Worm (Caenorhabditis elegans) whole organism, mixed stage, embryonic: ENCODE data around the gene F12D9.2.

Experiments used
- M03D4.4 ChIP-seq: sonication (generic microtip); optimal IDR thresholded peaks from 2 replicates; lab custom pipeline; 2017; ENCODE audit warnings: mild to moderate bottlenecking, missing genetic modification characterization, missing compliant biosample characterization
- bed-3 ChIP-seq: fragments of 200-800 bp; sonication (Bioruptor generic); optimal IDR thresholded peaks from 3 replicates; lab custom pipeline; 2018; ENCODE audit warnings: mild to moderate bottlenecking, missing genetic modification characterization, moderate library complexity, missing compliant biosample characterization
- ceh-39 ChIP-seq: fragments of 150-350 bp; optimal IDR thresholded peaks from 2 replicates; lab custom pipeline; 2014; ENCODE audit warnings: missing biosample characterization, missing genetic modification characterization
- ceh-43 ChIP-seq: fragments of 200-800 bp; sonication (Bioruptor generic); optimal IDR thresholded peaks from 2 replicates; lab custom pipeline; 2018; ENCODE audit warnings: mild to moderate bottlenecking, missing genetic modification characterization, moderate library complexity, missing compliant biosample characterization
- ceh-83 ChIP-seq: fragments of 200-800 bp; sonication (Bioruptor generic); optimal IDR thresholded peaks from 2 replicates; lab custom pipeline; 2018; ENCODE audit warnings: mild to moderate bottlenecking, missing genetic modification characterization, missing compliant biosample characterization
- ces-1 ChIP-seq: fragments of 150-350 bp; optimal IDR thresholded peaks from 2 replicates; lab custom pipeline; 2014; ENCODE audit warnings: missing biosample characterization, missing genetic modification reagents, missing genetic modification characterization
- cnd-1 ChIP-seq: fragments of 200-800 bp; sonication (Bioruptor generic); optimal IDR thresholded peaks from 2 replicates; lab custom pipeline; 2018; ENCODE audit warnings: mild to moderate bottlenecking, missing genetic modification characterization, missing compliant biosample characterization
- drap-1 ChIP-seq: fragments of 200-800 bp; sonication (Bioruptor generic); optimal IDR thresholded peaks from 3 replicates; lab custom pipeline; 2018; ENCODE audit warnings: mild to moderate bottlenecking, missing genetic modification characterization, missing compliant biosample characterization
- elt-1 ChIP-seq: sonication (generic microtip); optimal IDR thresholded peaks from 2 replicates; lab custom pipeline; 2017; ENCODE audit warnings: missing genetic modification characterization, mild to moderate bottlenecking, missing compliant biosample characterization, antibody characterized with exemption, moderate library complexity, borderline replicate concordance; ENCODE audit not compliant: insufficient read depth
- flh-1 ChIP-seq: fragments of 200-800 bp; sonication (Bioruptor generic); optimal IDR thresholded peaks from 2 replicates; lab custom pipeline; 2018; ENCODE audit warnings: mild to moderate bottlenecking, missing genetic modification characterization, moderate library complexity, missing compliant biosample characterization
- ham-2 ChIP-seq: fragments of 200-800 bp; sonication (Bioruptor generic); optimal IDR thresholded peaks from 2 replicates; lab custom pipeline; 2018; ENCODE audit warnings: mild to moderate bottlenecking, missing genetic modification characterization, missing compliant biosample characterization
- hlh-1 ChIP-seq: fragments of 150-350 bp; optimal IDR thresholded peaks from 2 replicates; lab custom pipeline; 2014; ENCODE audit warnings: missing biosample characterization, missing genetic modification reagents, missing genetic modification characterization
- lin-13 ChIP-seq: fragments of 150-350 bp; optimal IDR thresholded peaks from 2 replicates; lab custom pipeline; 2014; ENCODE audit warnings: missing biosample characterization, missing genetic modification characterization
- lin-32 ChIP-seq: fragments of 200-800 bp; sonication (Bioruptor generic); optimal IDR thresholded peaks from 2 replicates; lab custom pipeline; 2018; ENCODE audit warnings: mild to moderate bottlenecking, missing genetic modification characterization, missing compliant biosample characterization
- lsy-2 ChIP-seq: fragments of 150-350 bp; optimal IDR thresholded peaks from 2 replicates; lab custom pipeline; 2014; ENCODE audit warnings: missing biosample characterization, missing genetic modification characterization
- mab-5 ChIP-seq: fragments of 150-350 bp; optimal IDR thresholded peaks from 2 replicates; lab custom pipeline; 2014; ENCODE audit warnings: missing biosample characterization, missing genetic modification characterization
- mep-1 ChIP-seq: fragments of 150-350 bp; optimal IDR thresholded peaks from 2 replicates; lab custom pipeline; 2017; ENCODE audit warnings: missing biosample characterization, missing genetic modification reagents, missing genetic modification characterization, inconsistent platforms
- mls-2 ChIP-seq: sonication (generic microtip); optimal IDR thresholded peaks from 2 replicates; lab custom pipeline; 2016; ENCODE audit warnings: mild to moderate bottlenecking, missing genetic modification characterization, moderate library complexity, missing compliant biosample characterization
- nhr-12 ChIP-seq: fragments of 150-350 bp; optimal IDR thresholded peaks from 2 replicates; lab custom pipeline; 2014; ENCODE audit warnings: missing biosample characterization, missing genetic modification characterization
- nhr-2 ChIP-seq: fragments of 150-350 bp; optimal IDR thresholded peaks from 2 replicates; lab custom pipeline; 2014; ENCODE audit warnings: missing biosample characterization, missing genetic modification characterization
- nhr-237 ChIP-seq: fragments of 150-350 bp; optimal IDR thresholded peaks from 2 replicates; lab custom pipeline; 2014; ENCODE audit warnings: missing biosample characterization, missing genetic modification characterization
- nhr-28 ChIP-seq: fragments of 150-350 bp; optimal IDR thresholded peaks from 2 replicates; lab custom pipeline; 2014; ENCODE audit warnings: missing biosample characterization, missing genetic modification characterization
- nhr-76 ChIP-seq: sonication (generic microtip); optimal IDR thresholded peaks from 2 replicates; lab custom pipeline; 2017; ENCODE audit warnings: missing biosample characterization, missing genetic modification characterization
- pha-4 ChIP-seq: fragments of 150-350 bp; optimal IDR thresholded peaks from 2 replicates; lab custom pipeline; 2018; ENCODE audit warnings: missing biosample characterization, missing genetic modification reagents, missing genetic modification characterization
- sem-2 ChIP-seq: fragments of 200-800 bp; sonication (Bioruptor generic); optimal IDR thresholded peaks from 2 replicates; lab custom pipeline; 2018; ENCODE audit warnings: mild to moderate bottlenecking, missing genetic modification characterization, missing compliant biosample characterization
- snpc-4 ChIP-seq: fragments of 150-350 bp; optimal IDR thresholded peaks from 2 replicates; lab custom pipeline; 2014; ENCODE audit warnings: missing biosample characterization, missing genetic modification characterization
- sptf-1 ChIP-seq: sonication (generic microtip); optimal IDR thresholded peaks from 2 replicates; lab custom pipeline; 2017; ENCODE audit warnings: mild to moderate bottlenecking, missing genetic modification characterization, moderate library complexity, missing compliant biosample characterization
- tbx-8 ChIP-seq: fragments of 200-800 bp; sonication (Bioruptor generic); optimal IDR thresholded peaks from 2 replicates; lab custom pipeline; 2018; ENCODE audit warnings: mild to moderate bottlenecking, missing genetic modification characterization, moderate library complexity, missing compliant biosample characterization
- unc-120 ChIP-seq: sonication (generic microtip); optimal IDR thresholded peaks from 2 replicates; lab custom pipeline; 2017; ENCODE audit warnings: missing genetic modification characterization, missing compliant biosample characterization; ENCODE audit not compliant: poor library complexity, severe bottlenecking
- unc-39 ChIP-seq: fragments of 150-350 bp; optimal IDR thresholded peaks from 2 replicates; lab custom pipeline; 2014; ENCODE audit warnings: missing biosample characterization, missing genetic modification characterization
- unc-62 ChIP-seq: fragments of 150-350 bp; optimal IDR thresholded peaks from 2 replicates; lab custom pipeline; 2014; ENCODE audit warnings: missing biosample characterization, missing genetic modification reagents, missing genetic modification characterization
- zip-8 ChIP-seq: fragments of 150-350 bp; optimal IDR thresholded peaks from 2 replicates; lab custom pipeline; 2014; ENCODE audit warnings: missing biosample characterization, missing genetic modification characterization
- ztf-11 ChIP-seq: fragments of 150-350 bp; optimal IDR thresholded peaks from 2 replicates; lab custom pipeline; 2014; ENCODE audit warnings: missing biosample characterization, missing genetic modification characterization

F12D9.2 gene

ce11 chrX:8659521-8659920 lies 12.6 kb upstream of the F12D9.2 start:
- TF ChIP-seq cnd-1 (tag; lab: Kevin White, UChicago) = no peak
- peak; percentile 77 for TF ChIP-seq ces-1
- TF ChIP-seq, all 35 proteins: peak for 1

DNA sequence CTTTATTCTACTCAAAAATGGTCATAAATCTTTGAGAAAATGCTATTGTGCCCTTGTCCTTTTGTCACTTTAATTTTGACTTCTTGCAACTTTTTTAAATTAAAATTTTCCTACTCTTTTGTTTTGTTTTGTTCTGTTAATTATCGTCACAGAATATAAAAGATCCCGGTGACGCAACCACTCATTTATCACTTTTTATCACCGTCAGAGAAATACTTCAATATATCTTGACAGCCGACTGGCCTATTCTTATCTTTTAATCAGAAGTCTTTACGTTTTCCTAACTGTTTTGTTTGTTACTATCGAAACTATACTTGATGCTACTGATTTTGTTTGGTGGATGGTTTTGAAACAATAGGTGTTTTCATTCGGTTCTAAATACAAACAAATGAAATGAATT lies 9.1 kb upstream of the F12D9.2 start:
- TF ChIP-seq hlh-1 (tag; lab: Kevin White, UChicago) = no peak
- TF ChIP-seq ceh-39 (tag; lab: Kevin White, UChicago) = no peak
- no peak for TF ChIP-seq lsy-2
- no peak for TF ChIP-seq nhr-2 (tag; lab: Kevin White, UChicago)
- no peak for TF ChIP-seq mep-1 (tag; lab: Kevin White, UChicago)
- no peak for TF ChIP-seq nhr-12
- TF ChIP-seq zip-8 (tag; lab: Kevin White, UChicago) = peak; percentile 2
- TF ChIP-seq flh-1 (GFP tag; lab: Kevin White, UChicago) = no peak
- TF ChIP-seq, all 35 proteins: peak for 1

DNA sequence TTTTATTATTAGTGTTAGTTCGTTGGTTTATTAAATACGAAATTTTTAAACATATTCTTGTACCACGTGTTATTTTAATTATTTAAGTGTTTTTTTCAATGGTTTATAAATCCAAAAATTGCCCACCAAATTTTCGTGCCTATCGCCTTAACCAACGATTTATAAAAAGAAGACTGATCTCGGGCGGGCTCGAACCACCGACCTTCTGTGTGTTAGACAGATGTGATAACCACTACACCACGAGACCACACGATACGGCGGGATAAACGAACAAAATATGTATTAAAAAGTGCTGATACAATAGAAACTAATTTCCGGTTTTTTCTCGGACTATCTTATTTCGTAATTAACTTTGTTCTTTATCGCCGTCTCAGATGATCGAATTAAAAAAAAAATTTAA lies 3.6 kb upstream of the F12D9.2 start:
- TF ChIP-seq ceh-83 = peak; percentile 61
- TF ChIP-seq M03D4.4 (tag; lab: Kevin White, UChicago) = no peak
- TF ChIP-seq cnd-1 (tag; lab: Kevin White, UChicago) = peak; percentile 42
- TF ChIP-seq unc-39 (tag; lab: Kevin White, UChicago) = no peak
- no peak for TF ChIP-seq mab-5 (tag; lab: Kevin White, UChicago)
- TF ChIP-seq flh-1 (GFP tag; lab: Kevin White, UChicago) = no peak
- no peak for TF ChIP-seq nhr-28 (tag; lab: Kevin White, UChicago)
- peak; percentile 15 for TF ChIP-seq ceh-43 (GFP tag; lab: Kevin White, UChicago)
- TF ChIP-seq nhr-76 (tag; lab: Kevin White, UChicago) = no peak
- peak; percentile 8 for TF ChIP-seq sem-2 (GFP tag; lab: Kevin White, UChicago)
- peak; percentile 8 for TF ChIP-seq drap-1 (GFP tag; lab: Kevin White, UChicago)
- no peak for TF ChIP-seq nhr-237 (tag; lab: Kevin White, UChicago)
- no peak for TF ChIP-seq sptf-1 (tag; lab: Kevin White, UChicago)
- no peak for TF ChIP-seq lin-13 (tag; lab: Kevin White, UChicago)
- no peak for TF ChIP-seq ham-2 (GFP tag; lab: Kevin White, UChicago)

DNA sequence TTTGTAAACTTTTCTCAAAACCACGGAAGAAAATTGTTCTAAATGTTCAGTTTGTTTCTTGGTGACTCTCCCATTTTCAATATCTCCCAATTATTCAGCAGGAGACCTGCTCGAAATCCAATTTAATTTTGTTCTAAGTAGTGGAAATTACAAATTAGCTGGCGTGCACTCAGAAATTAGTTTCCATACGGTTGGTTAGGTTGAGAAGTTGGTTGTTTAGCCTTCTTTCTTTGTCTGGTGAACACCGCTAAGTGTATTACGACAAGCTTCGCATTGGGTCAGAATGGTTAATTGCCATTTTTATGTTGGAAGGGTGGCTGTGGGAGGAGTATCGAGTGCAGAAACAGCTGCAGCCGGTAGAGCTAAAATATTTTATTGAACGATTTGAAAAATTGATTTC lies 1.7 kb upstream of the F12D9.2 start:
- TF ChIP-seq ces-1 = peak; percentile 97
- TF ChIP-seq nhr-76 (tag; lab: Kevin White, UChicago) = no peak

DNA sequence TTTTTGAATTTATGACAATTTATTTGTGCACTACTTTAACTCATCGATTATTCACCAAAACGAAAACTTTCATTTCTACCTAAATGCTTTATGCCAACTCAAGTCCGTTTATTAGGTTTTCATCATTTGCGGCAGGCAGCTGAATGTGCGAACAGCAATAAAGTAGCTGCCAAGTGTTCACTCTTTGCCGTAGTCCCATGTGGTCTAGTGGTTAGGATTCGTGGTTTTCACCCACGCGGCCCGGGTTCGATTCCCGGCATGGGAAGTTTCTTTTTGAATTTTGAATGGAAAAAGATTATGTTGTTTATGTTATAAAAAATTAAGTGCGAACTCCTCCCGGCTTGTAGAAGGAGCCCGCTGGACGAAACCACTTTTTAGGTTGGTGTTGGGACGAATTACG lies 610 bp downstream of the F12D9.2 start:
- TF ChIP-seq nhr-2 (tag; lab: Kevin White, UChicago) (no peak), lin-13 (tag; lab: Kevin White, UChicago) (no peak), ces-1 (peak; percentile 82), nhr-28 (tag; lab: Kevin White, UChicago) (no peak), ceh-83 (peak; percentile 89), unc-120 (peak; percentile 66), tbx-8 (peak; percentile 82), nhr-237 (tag; lab: Kevin White, UChicago) (no peak), snpc-4 (tag; lab: Kevin White, UChicago) (no peak), elt-1 (tag; lab: Kevin White, UChicago) (no peak), ham-2 (GFP tag; lab: Kevin White, UChicago) (peak; percentile 49), hlh-1 (tag; lab: Kevin White, UChicago) (no peak), lin-32 (GFP tag; lab: Kevin White, UChicago) (peak; percentile 44), sem-2 (GFP tag; lab: Kevin White, UChicago) (peak; percentile 64), ceh-39 (tag; lab: Kevin White, UChicago) (no peak), ztf-11 (tag; lab: Kevin White, UChicago) (no peak), drap-1 (GFP tag; lab: Kevin White, UChicago) (peak; percentile 80), sptf-1 (tag; lab: Kevin White, UChicago) (peak; percentile 89), nhr-76 (tag; lab: Kevin White, UChicago) (no peak), bed-3 (GFP tag; lab: Kevin White, UChicago) (peak; percentile 71), flh-1 (GFP tag; lab: Kevin White, UChicago) (peak; percentile 55), unc-62 (GFP tag; lab: Kevin White, UChicago) (no peak), ceh-43 (GFP tag; lab: Kevin White, UChicago) (peak; percentile 71), mls-2 (peak; percentile 90), M03D4.4 (tag; lab: Kevin White, UChicago) (peak; percentile 87), cnd-1 (tag; lab: Kevin White, UChicago) (peak; percentile 88), zip-8 (tag; lab: Kevin White, UChicago) (no peak), unc-39 (tag; lab: Kevin White, UChicago) (no peak), pha-4 (tag; lab: Kevin White, UChicago) (no peak), mep-1 (tag; lab: Kevin White, UChicago) (no peak)
